Fruit fly (Drosophila melanogaster) whole organism, embryonic: Measurements from ENCODE around the gene Sc2.

Experiments used
- Abd-B ChIP-seq: fragments of 200-800 bp; sonication (Bioruptor generic); optimal IDR thresholded peaks from 2 replicates; lab custom pipeline; 2018; ENCODE audit warnings: missing biosample characterization, mild to moderate bottlenecking, missing genetic modification characterization, moderate library complexity
- Antp ChIP-seq: fragments of 200-800 bp; sonication (Bioruptor generic); optimal IDR thresholded peaks from 3 replicates; lab custom pipeline; 2016; ENCODE audit warnings: missing biosample characterization, missing genetic modification characterization
- Bteb2 ChIP-seq: fragments of 200-800 bp; sonication (Bioruptor generic); optimal IDR thresholded peaks from 2 replicates; lab custom pipeline; 2016; ENCODE audit warnings: missing biosample characterization, missing genetic modification characterization
- CG10147 ChIP-seq: fragments of 200-800 bp; sonication (Bioruptor generic); optimal IDR thresholded peaks from 2 replicates; lab custom pipeline; 2019; ENCODE audit warnings: missing biosample characterization, mild to moderate bottlenecking, missing genetic modification characterization, moderate library complexity
- CG1024 ChIP-seq: fragments of 200-800 bp; sonication (Bioruptor generic); IDR thresholded peaks from 2 replicates; pipeline ENCODE4 v1.3.6; 2022; ENCODE audit warnings: missing biosample characterization, missing genetic modification characterization
- CG10366 ChIP-seq: fragments of 200-800 bp; sonication (Bioruptor generic); IDR thresholded peaks from 2 replicates; pipeline ENCODE4 v1.3.6; 2022; ENCODE audit warnings: missing biosample characterization, missing genetic modification characterization
- CG11093 ChIP-seq: fragments of 200-800 bp; sonication (Bioruptor generic); IDR thresholded peaks from 3 replicates; pipeline ENCODE4 v1.3.6; 2022; ENCODE audit warnings: missing biosample characterization, missing genetic modification characterization
- CG12071 ChIP-seq: fragments of 200-800 bp; sonication (Bioruptor generic); optimal IDR thresholded peaks from 3 replicates; lab custom pipeline; 2018; ENCODE audit warnings: missing biosample characterization, mild to moderate bottlenecking, missing genetic modification characterization
- CG12219 ChIP-seq: fragments of 200-800 bp; sonication (Bioruptor generic); optimal IDR thresholded peaks from 3 replicates; lab custom pipeline; 2018; ENCODE audit warnings: missing biosample characterization, mild to moderate bottlenecking, missing genetic modification characterization
- CG12659 ChIP-seq: fragments of 200-800 bp; sonication (Bioruptor generic); optimal IDR thresholded peaks from 3 replicates; lab custom pipeline; 2017; ENCODE audit warnings: mild to moderate bottlenecking, missing biosample characterization, missing genetic modification reagents, missing genetic modification characterization
- CG12769 ChIP-seq: fragments of 200-800 bp; sonication (Bioruptor generic); optimal IDR thresholded peaks from 2 replicates; lab custom pipeline; 2019; ENCODE audit warnings: missing biosample characterization, mild to moderate bottlenecking, missing genetic modification characterization, moderate library complexity
- CG13894 ChIP-seq: fragments of 200-800 bp; sonication (Bioruptor generic); optimal IDR thresholded peaks from 3 replicates; lab custom pipeline; 2018; ENCODE audit warnings: missing biosample characterization, mild to moderate bottlenecking, missing genetic modification characterization, moderate library complexity
- CG14860 ChIP-seq: fragments of 200-800 bp; sonication (Bioruptor generic); IDR thresholded peaks from 3 replicates; pipeline ENCODE4 v1.3.6; 2022; ENCODE audit warnings: missing biosample characterization, missing genetic modification characterization; ENCODE audit not compliant: partially characterized antibody
- CG15479 ChIP-seq: fragments of 200-800 bp; sonication (Bioruptor generic); optimal IDR thresholded peaks from 3 replicates; lab custom pipeline; 2019; ENCODE audit warnings: missing biosample characterization, mild to moderate bottlenecking, missing genetic modification characterization, moderate library complexity
- CG17385 ChIP-seq: fragments of 200-800 bp; sonication (Bioruptor generic); optimal IDR thresholded peaks from 3 replicates; lab custom pipeline; 2018; ENCODE audit warnings: missing biosample characterization, mild to moderate bottlenecking, missing genetic modification characterization
- CG18619 ChIP-seq: fragments of 200-800 bp; sonication (Bioruptor generic); optimal IDR thresholded peaks from 3 replicates; lab custom pipeline; 2017; ENCODE audit warnings: missing biosample characterization, mild to moderate bottlenecking, missing genetic modification characterization
- CG2116 ChIP-seq: fragments of 200-800 bp; sonication (Bioruptor generic); optimal IDR thresholded peaks from 3 replicates; lab custom pipeline; 2018; ENCODE audit warnings: missing biosample characterization, mild to moderate bottlenecking, missing genetic modification characterization
- CG2202 ChIP-seq: fragments of 200-800 bp; sonication (Bioruptor generic); optimal IDR thresholded peaks from 2 replicates; lab custom pipeline; 2018; ENCODE audit warnings: missing biosample characterization, mild to moderate bottlenecking, missing genetic modification characterization
- CG2712 ChIP-seq: fragments of 200-800 bp; optimal IDR thresholded peaks from 3 replicates; lab custom pipeline; 2019; ENCODE audit warnings: missing biosample characterization, mild to moderate bottlenecking, missing genetic modification characterization, moderate library complexity
- CG31224 ChIP-seq: fragments of 200-800 bp; sonication (Bioruptor generic); IDR thresholded peaks from 2 replicates; pipeline ENCODE4 v1.3.6; 2022; ENCODE audit warnings: missing biosample characterization, missing genetic modification characterization
- CG32532 ChIP-seq: fragments of 200-800 bp; sonication (Bioruptor generic); IDR thresholded peaks from 2 replicates; pipeline ENCODE4 v1.3.6; 2022; ENCODE audit warnings: missing biosample characterization, missing genetic modification characterization
- CG4282 ChIP-seq: fragments of 200-800 bp; sonication (Bioruptor generic); optimal IDR thresholded peaks from 2 replicates; lab custom pipeline; 2016; ENCODE audit warnings: missing biosample characterization, missing genetic modification characterization
- CG4360 ChIP-seq: fragments of 200-800 bp; sonication (Bioruptor generic); IDR thresholded peaks from 2 replicates; pipeline ENCODE4 v1.3.6; 2022; ENCODE audit warnings: missing biosample characterization, missing genetic modification characterization
- CG4404 ChIP-seq: fragments of 200-800 bp; sonication (Bioruptor generic); IDR thresholded peaks from 2 replicates; pipeline ENCODE4 v1.3.6; 2022; ENCODE audit warnings: missing biosample characterization, missing genetic modification characterization
- CG6765 ChIP-seq: fragments of 200-800 bp; sonication (Bioruptor generic); optimal IDR thresholded peaks from 3 replicates; lab custom pipeline; 2017; ENCODE audit warnings: missing biosample characterization, mild to moderate bottlenecking, missing genetic modification characterization
- CG8765 ChIP-seq: fragments of 200-800 bp; sonication (Bioruptor generic); IDR thresholded peaks from 2 replicates; pipeline ENCODE4 v1.3.6; 2022; ENCODE audit warnings: missing biosample characterization, missing genetic modification characterization
- Doc3 ChIP-seq: fragments of 200-800 bp; sonication (Bioruptor generic); IDR thresholded peaks from 3 replicates; pipeline ENCODE4 v1.3.6; 2022; ENCODE audit warnings: missing biosample characterization, missing genetic modification characterization; ENCODE audit not compliant: partially characterized antibody
- Dref ChIP-seq: fragments of 200-800 bp; sonication (Bioruptor generic); IDR thresholded peaks from 2 replicates; pipeline ENCODE4 v1.3.6; 2022; ENCODE audit warnings: missing biosample characterization, missing genetic modification characterization
- MTF-1 ChIP-seq: fragments of 200-800 bp; sonication (Bioruptor generic); optimal IDR thresholded peaks from 2 replicates; lab custom pipeline; 2018; ENCODE audit warnings: missing biosample characterization, mild to moderate bottlenecking, missing genetic modification characterization, borderline replicate concordance
- Max ChIP-seq: fragments of 200-800 bp; sonication (Bioruptor generic); optimal IDR thresholded peaks from 2 replicates; lab custom pipeline; 2016; ENCODE audit warnings: missing biosample characterization, mild to moderate bottlenecking, missing genetic modification characterization
- Opbp ChIP-seq: fragments of 200-800 bp; sonication (Bioruptor generic); IDR thresholded peaks from 3 replicates; pipeline ENCODE4 v1.3.6; 2022; ENCODE audit warnings: missing biosample characterization, missing genetic modification characterization; ENCODE audit not compliant: partially characterized antibody
- Sox100B ChIP-seq: fragments of 200-800 bp; sonication (Bioruptor generic); optimal IDR thresholded peaks from 3 replicates; lab custom pipeline; 2018; ENCODE audit warnings: missing biosample characterization, mild to moderate bottlenecking, missing genetic modification characterization
- Sox102F ChIP-seq: fragments of 200-800 bp; sonication (Bioruptor generic); optimal IDR thresholded peaks from 2 replicates; lab custom pipeline; 2018; ENCODE audit warnings: missing biosample characterization, mild to moderate bottlenecking, missing genetic modification characterization, moderate library complexity
- bigmax ChIP-seq: fragments of 200-800 bp; sonication (Bioruptor generic); optimal IDR thresholded peaks from 2 replicates; lab custom pipeline; 2018; ENCODE audit warnings: missing biosample characterization, mild to moderate bottlenecking, missing genetic modification characterization
- chn ChIP-seq: fragments of 200-800 bp; sonication (Bioruptor generic); optimal IDR thresholded peaks from 2 replicates; lab custom pipeline; 2016; ENCODE audit warnings: missing biosample characterization, missing genetic modification characterization
- dm ChIP-seq: fragments of 200-800 bp; sonication (Bioruptor generic); optimal IDR thresholded peaks from 3 replicates; lab custom pipeline; 2016; ENCODE audit warnings: missing biosample characterization, missing genetic modification characterization
- dmrt99B ChIP-seq: fragments of 200-800 bp; sonication (Bioruptor generic); optimal IDR thresholded peaks from 2 replicates; lab custom pipeline; 2018; ENCODE audit warnings: missing biosample characterization, mild to moderate bottlenecking, missing genetic modification characterization, moderate library complexity
- gfzf ChIP-seq: fragments of 200-800 bp; sonication (Bioruptor generic); optimal IDR thresholded peaks from 2 replicates; lab custom pipeline; 2016; ENCODE audit warnings: missing biosample characterization, mild to moderate bottlenecking, missing genetic modification characterization, moderate library complexity
- hbn ChIP-seq: fragments of 200-800 bp; sonication (Bioruptor generic); IDR thresholded peaks from 2 replicates; pipeline ENCODE4 v1.3.6; 2022; ENCODE audit warnings: missing biosample characterization, missing genetic modification characterization; ENCODE audit not compliant: partially characterized antibody
- ind ChIP-seq: fragments of 200-800 bp; sonication (Bioruptor generic); optimal IDR thresholded peaks from 3 replicates; lab custom pipeline; 2016; ENCODE audit warnings: missing biosample characterization, missing genetic modification characterization
- lilli ChIP-seq: fragments of 200-800 bp; sonication (Bioruptor generic); optimal IDR thresholded peaks from 3 replicates; lab custom pipeline; 2016; ENCODE audit warnings: missing biosample characterization, missing genetic modification characterization
- otp ChIP-seq: fragments of 200-800 bp; sonication (Bioruptor generic); IDR thresholded peaks from 3 replicates; pipeline ENCODE4, ENCODE4 v1.3.6; 2022; ENCODE audit warnings: missing biosample characterization, missing genetic modification characterization
- pum ChIP-seq: fragments of 200-800 bp; sonication (Bioruptor generic); optimal IDR thresholded peaks from 2 replicates; lab custom pipeline; 2016; ENCODE audit warnings: missing biosample characterization, missing genetic modification characterization
- ro ChIP-seq: fragments of 200-800 bp; sonication (Bioruptor generic); IDR thresholded peaks from 2 replicates; pipeline ENCODE4 v1.3.6; 2022; ENCODE audit warnings: missing biosample characterization, missing genetic modification characterization
- salm ChIP-seq: fragments of 200-800 bp; sonication (Bioruptor generic); optimal IDR thresholded peaks from 2 replicates; lab custom pipeline; 2018; ENCODE audit warnings: missing biosample characterization, mild to moderate bottlenecking, missing genetic modification characterization
- sug ChIP-seq: fragments of 200-800 bp; optimal IDR thresholded peaks from 2 replicates; lab custom pipeline; 2019; ENCODE audit warnings: missing biosample characterization, mild to moderate bottlenecking, missing genetic modification characterization, moderate library complexity
- trem ChIP-seq: fragments of 200-800 bp; optimal IDR thresholded peaks from 3 replicates; lab custom pipeline; 2019; ENCODE audit warnings: missing biosample characterization, mild to moderate bottlenecking, missing genetic modification characterization, moderate library complexity
- vvl ChIP-seq: fragments of 200-800 bp; sonication (Bioruptor generic); IDR thresholded peaks from 2 replicates; pipeline ENCODE4 v1.3.6; 2022; ENCODE audit warnings: missing biosample characterization, missing genetic modification characterization
- wdn ChIP-seq: fragments of 200-800 bp; sonication (Bioruptor generic); IDR thresholded peaks from 2 replicates; pipeline ENCODE4 v1.3.6; 2022; ENCODE audit warnings: missing biosample characterization, missing genetic modification characterization
- wek ChIP-seq: fragments of 200-800 bp; sonication (Bioruptor generic); optimal IDR thresholded peaks from 3 replicates; lab custom pipeline; 2018; ENCODE audit warnings: missing biosample characterization, mild to moderate bottlenecking, missing genetic modification characterization, moderate library complexity
- zen ChIP-seq: fragments of 200-800 bp; sonication (Bioruptor generic); optimal IDR thresholded peaks from 3 replicates; lab custom pipeline; 2018; ENCODE audit warnings: missing biosample characterization, mild to moderate bottlenecking, missing genetic modification characterization, moderate library complexity

Sc2 gene

DNA sequence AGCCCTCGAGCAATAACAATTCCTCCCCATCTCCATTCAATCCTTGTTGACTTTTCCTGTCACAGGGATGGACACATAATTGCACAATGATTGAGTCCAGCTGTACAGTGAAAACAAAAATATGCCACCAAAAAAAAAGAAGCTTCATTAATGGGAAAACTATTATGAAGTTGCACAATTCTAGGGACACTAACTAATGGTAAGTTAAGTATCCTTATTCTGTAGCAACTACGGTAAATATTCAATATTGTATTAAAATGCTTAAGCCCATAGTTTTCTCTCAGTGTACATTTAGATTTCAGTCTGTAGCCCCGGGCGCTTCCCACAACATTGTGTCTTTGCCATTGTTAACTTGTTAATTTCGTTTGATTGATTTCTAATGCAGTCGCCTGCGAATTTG lies 28.3 kb upstream of the Sc2 start (continued):
- TF ChIP-seq pum (GFP tag; lab: Kevin White, UChicago) (peak; percentile 54), lilli (GFP tag; lab: Kevin White, UChicago) (peak; percentile 16), CG12769 (tag; lab: Kevin White, UChicago) (no peak), vvl (GFP tag; lab: Robert Waterston, UW) (peak; percentile 30; the same call in 1 of the 2 replicates), MTF-1 (no peak), wek (GFP tag; lab: Kevin White, UChicago) (no peak), CG2202 (tag; lab: Kevin White, UChicago) (peak; percentile 35), CG13894 (tag; lab: Kevin White, UChicago) (no peak), CG12659 (no peak), bigmax (no peak), CG15479 (GFP tag; lab: Kevin White, UChicago) (no peak), Bteb2 (GFP tag; lab: Kevin White, UChicago) (no peak), sug (tag; lab: Kevin White, UChicago) (no peak), Opbp (GFP tag; lab: Robert Waterston, UW) (no peak), Abd-B (GFP tag; lab: Kevin White, UChicago) (peak; percentile 10), Max (GFP tag; lab: Kevin White, UChicago) (no peak), gfzf (GFP tag; lab: Kevin White, UChicago) (no peak), salm (tag; lab: Kevin White, UChicago) (no peak), CG12071 (no peak), CG4404 (GFP tag; lab: Robert Waterston, UW) (peak; percentile 56), CG32532 (GFP tag; lab: Robert Waterston, UW) (no peak), wdn (GFP tag; lab: Robert Waterston, UW) (no peak), CG4360 (GFP tag; lab: Robert Waterston, UW) (no peak), dmrt99B (tag; lab: Kevin White, UChicago) (peak; percentile 45), CG4282 (GFP tag; lab: Kevin White, UChicago) (no peak), Doc3 (GFP tag; lab: Robert Waterston, UW) (no peak), trem (tag; lab: Kevin White, UChicago) (peak; percentile 28), CG17385 (no peak), ind (no peak), CG6765 (no peak), CG10147 (no peak), CG1024 (GFP tag; lab: Robert Waterston, UW) (0 out of 2 replicates have a peak, but pooled peaks have one; percentile 28), CG31224 (GFP tag; lab: Robert Waterston, UW) (no peak), dm (no peak), otp (GFP tag; lab: Robert Waterston, UW) (no peak; the same call in 2 of the 3 replicates), CG18619 (GFP tag; lab: Kevin White, UChicago) (no peak), chn (GFP tag; lab: Kevin White, UChicago) (peak; percentile 40), hbn (GFP tag; lab: Robert Waterston, UW) (no peak), CG14860 (GFP tag; lab: Robert Waterston, UW) (no peak), CG10366 (no peak; the same call in 1 of the 2 replicates), Dref (GFP tag; lab: Robert Waterston, UW) (no peak), CG2712 (tag; lab: Kevin White, UChicago) (peak; percentile 69), Antp (GFP tag; lab: Kevin White, UChicago) (peak; percentile 38), CG11093 (GFP tag; lab: Robert Waterston, UW) (no peak), CG8765 (GFP tag; lab: Robert Waterston, UW) (peak; percentile 69; the same call in 1 of the 2 replicates), CG2116 (GFP tag; lab: Kevin White, UChicago) (peak; percentile 5), Sox100B (GFP tag; lab: Kevin White, UChicago) (peak; percentile 21), zen (tag; lab: Kevin White, UChicago) (peak; percentile 41), CG12219 (peak; percentile 26), ro (GFP tag; lab: Robert Waterston, UW) (no peak), Sox102F (GFP tag; lab: Kevin White, UChicago) (peak; percentile 53)
